Worm (Caenorhabditis elegans): ENCODE measurements around the gene tba-9.

Gene tba-9

ce11 chrX:3272580-3272979 is 20.0 kb downstream of the tba-9 start, which contains the start of gene K09C4.7:
K09C4.7 (plus strand) TSS chrX:3272880.
- TF ChIP-seq snpc-4 (tag; optimal IDR thresholded peaks at IDR 0.05) (no peak), ceh-28 (tag; optimal IDR thresholded peaks at IDR 0.05) (no peak), hmg-11 (tag; optimal IDR thresholded peaks at IDR 0.05) (no peak), ztf-11 (tag; optimal IDR thresholded peaks at IDR 0.05) (no peak), daf-12 (tag; optimal IDR thresholded peaks at IDR 0.05) (no peak), ceh-9 (tag; optimal IDR thresholded peaks at IDR 0.05) (no peak), sea-2 (GFP tag; optimal IDR thresholded peaks at IDR 0.05) (no peak), skn-1 (tag; optimal IDR thresholded peaks at IDR 0.05) (no peak), nhr-28 (tag; optimal IDR thresholded peaks at IDR 0.05) (no peak)

- TF ChIP-seq tbx-2 (tag; optimal IDR thresholded peaks at IDR 0.05) (no peak), eor-1 (tag; optimal IDR thresholded peaks at IDR 0.05) (no peak), pqm-1 (tag; optimal IDR thresholded peaks at IDR 0.05) (no peak), elt-3 (tag; optimal IDR thresholded peaks at IDR 0.05) (no peak), jun-1 (tag; optimal IDR thresholded peaks at IDR 0.05) (no peak), elt-1 (tag; optimal IDR thresholded peaks at IDR 0.05) (no peak), nhr-23 (tag; optimal IDR thresholded peaks at IDR 0.05) (no peak), ZK546.5 (tag; optimal IDR thresholded peaks at IDR 0.05) (no peak), fkh-2 (tag; optimal IDR thresholded peaks at IDR 0.05) (no peak), unc-39 (tag; optimal IDR thresholded peaks at IDR 0.05) (no peak), nhr-67 (tag; optimal IDR thresholded peaks at IDR 0.05) (no peak)
Observed at ce11 chrX:3280130-3280529, 27.5 kb downstream of the tba-9 start, which contains the start of gene K09C4.10. K09C4.10 (minus strand) TSS chrX:3280230.

- peak; percentile 11 for TF ChIP-seq pha-4 (tag; optimal IDR thresholded peaks at IDR 0.05)
- TF ChIP-seq nhr-28 (tag; optimal IDR thresholded peaks at IDR 0.05): no peak
- peak; percentile 49 for TF ChIP-seq elt-2 (tag; optimal IDR thresholded peaks at IDR 0.05)
- peak; percentile 30 for TF ChIP-seq pqm-1 (tag; optimal IDR thresholded peaks at IDR 0.05)
Observed at ce11 chrX:3282306-3282705, 29.7 kb downstream of the tba-9 start, which contains the start of gene K09C4.5. K09C4.5 (plus strand) TSS chrX:3282631.

DNA sequence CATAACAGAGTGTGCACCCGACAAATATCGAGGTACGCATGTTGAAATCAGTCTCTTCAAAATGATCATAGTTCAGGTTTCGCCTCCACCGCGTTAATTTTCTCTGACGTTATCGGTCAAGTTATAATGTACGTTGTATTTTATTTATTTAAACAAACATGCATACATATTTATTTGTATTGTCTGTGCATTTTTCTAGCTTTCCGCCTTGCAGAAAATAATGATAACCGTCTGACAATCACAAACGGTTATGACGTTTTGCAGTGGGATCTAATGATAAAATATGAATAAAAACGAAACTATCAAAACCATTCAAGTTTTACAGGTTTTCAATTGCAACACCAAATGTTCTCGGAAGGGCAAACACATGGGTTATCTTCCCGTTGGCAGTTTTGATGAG is 30.6 kb downstream of the tba-9 start:
- no peak for TF ChIP-seq elt-1 (tag; optimal IDR thresholded peaks at IDR 0.05)
- no peak for TF ChIP-seq nhr-28 (tag; optimal IDR thresholded peaks at IDR 0.05)
- TF ChIP-seq pqm-1 (tag; optimal IDR thresholded peaks at IDR 0.05): peak; percentile 55
- no peak for TF ChIP-seq eor-1 (tag; optimal IDR thresholded peaks at IDR 0.05)
- no peak for TF ChIP-seq ztf-11 (tag; optimal IDR thresholded peaks at IDR 0.05)
- no peak for TF ChIP-seq nhr-23 (tag; optimal IDR thresholded peaks at IDR 0.05)
- no peak for TF ChIP-seq fos-1 (tag; optimal IDR thresholded peaks at IDR 0.05)
- no peak for TF ChIP-seq ceh-16 (tag; optimal IDR thresholded peaks at IDR 0.05)
- TF ChIP-seq nhr-11 (tag; optimal IDR thresholded peaks at IDR 0.05): no peak
- no peak for TF ChIP-seq nhr-76 (tag; optimal IDR thresholded peaks at IDR 0.05)
- peak; percentile 79 for TF ChIP-seq elt-2 (tag; optimal IDR thresholded peaks at IDR 0.05)
- peak; percentile 12 for TF ChIP-seq pha-4 (tag; optimal IDR thresholded peaks at IDR 0.05)
- peak; percentile 19 for TF ChIP-seq jun-1 (tag; optimal IDR thresholded peaks at IDR 0.05)

DNA sequence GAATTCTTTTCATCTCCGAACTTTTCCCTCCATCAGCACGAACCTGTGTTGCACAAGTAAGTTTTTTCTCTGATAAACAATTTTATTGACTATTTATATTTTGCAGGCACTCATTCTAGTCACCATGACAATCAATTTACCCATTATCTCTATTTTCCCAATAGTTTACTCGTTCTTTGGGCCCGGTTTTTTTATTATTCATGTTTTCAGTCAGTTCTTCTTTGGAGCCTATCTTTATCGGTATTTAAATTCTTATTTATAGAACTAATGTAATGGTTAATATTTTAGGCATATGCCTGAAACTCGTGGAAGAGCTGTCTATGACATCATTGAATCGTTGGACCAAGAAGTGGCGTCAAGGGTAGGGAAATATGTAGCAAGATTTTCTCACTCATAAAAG is 32.4 kb downstream of the tba-9 start:
- TF ChIP-seq R02D3.7 (tag; optimal IDR thresholded peaks at IDR 0.05) (no peak), ceh-82 (tag; optimal IDR thresholded peaks at IDR 0.05) (no peak), nhr-12 (tag; optimal IDR thresholded peaks at IDR 0.05) (no peak), hmg-11 (tag; optimal IDR thresholded peaks at IDR 0.05) (no peak), nhr-11 (tag; optimal IDR thresholded peaks at IDR 0.05) (no peak), nhr-67 (tag; optimal IDR thresholded peaks at IDR 0.05) (no peak), lsy-12 (tag; optimal IDR thresholded peaks at IDR 0.05) (no peak), nhr-43 (tag; optimal IDR thresholded peaks at IDR 0.05; ENCODE audit: poor library complexity, severe bottlenecking) (no peak), nhr-23 (tag; optimal IDR thresholded peaks at IDR 0.05) (no peak), ama-1 (optimal IDR thresholded peaks at IDR 0.05) (no peak), jun-1 (tag; optimal IDR thresholded peaks at IDR 0.05) (no peak)

DNA sequence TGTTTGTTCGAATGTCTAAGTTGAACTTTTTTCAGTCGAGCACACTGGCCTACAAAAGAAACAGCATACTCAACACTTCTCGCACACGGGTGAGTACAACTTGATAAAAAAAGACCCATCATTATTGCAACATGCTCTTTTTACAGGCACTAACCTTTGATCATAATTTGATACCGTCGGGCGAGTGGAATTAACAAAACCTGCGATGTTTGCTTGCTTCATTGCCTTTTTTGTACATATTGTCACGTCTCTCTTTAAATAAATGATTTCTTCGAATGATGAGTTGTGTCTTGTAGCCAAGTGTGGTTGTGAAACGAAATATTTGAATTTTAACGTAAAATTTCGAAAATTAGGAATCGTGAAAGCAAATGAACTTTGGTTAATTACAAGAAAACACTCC is 32.8 kb downstream of the tba-9 start:
- TF ChIP-seq pha-4 (tag; optimal IDR thresholded peaks at IDR 0.05) (peak; percentile 58), ZK546.5 (tag; optimal IDR thresholded peaks at IDR 0.05) (no peak), fos-1 (tag; optimal IDR thresholded peaks at IDR 0.05) (no peak), elt-2 (tag; optimal IDR thresholded peaks at IDR 0.05) (peak; percentile 78), pqm-1 (tag; optimal IDR thresholded peaks at IDR 0.05) (peak; percentile 92)
